Worm (Caenorhabditis elegans): ENCODE data around the gene dot-1.3.

The dot-1.3 gene

ce11 chrX:12273870-12274269 is 28.8 kb downstream of the dot-1.3 start, which contains the start of gene H19J13.2:
Gene H19J13.2 (minus strand): TSS chrX:12273970.
- no peak for TF ChIP-seq C38D4.7 (GFP tag; optimal IDR thresholded peaks at IDR 0.05)

- TF ChIP-seq fkh-6 (tag; optimal IDR thresholded peaks at IDR 0.05) = no peak
- TF ChIP-seq pqm-1 (tag; optimal IDR thresholded peaks at IDR 0.05) = no peak
- no peak for TF ChIP-seq tbx-7 (tag; optimal IDR thresholded peaks at IDR 0.05)
- no peak for TF ChIP-seq lin-11 (tag; optimal IDR thresholded peaks at IDR 0.05)
- no peak for TF ChIP-seq ceh-2 (tag; optimal IDR thresholded peaks at IDR 0.05)
- TF ChIP-seq nhr-11 (tag; optimal IDR thresholded peaks at IDR 0.05) = no peak
- TF ChIP-seq ceh-24 (tag; optimal IDR thresholded peaks at IDR 0.05) = no peak
- TF ChIP-seq unc-3 (GFP tag; conservative IDR thresholded peaks at IDR 0.05) = no peak
- no peak for TF ChIP-seq unc-3 (tag; optimal IDR thresholded peaks at IDR 0.05)
- TF ChIP-seq ahr-1 (tag; optimal IDR thresholded peaks at IDR 0.05) = no peak
- no peak for TF ChIP-seq ceh-31 (tag; optimal IDR thresholded peaks at IDR 0.05)
- no peak for TF ChIP-seq K02D7.2 (tag; optimal IDR thresholded peaks at IDR 0.05)
- no peak for TF ChIP-seq C38D4.7 (GFP tag; optimal IDR thresholded peaks at IDR 0.05)
- no peak for TF ChIP-seq hlh-6 (tag; optimal IDR thresholded peaks at IDR 0.05)
- TF ChIP-seq pros-1 (tag; optimal IDR thresholded peaks at IDR 0.05) = no peak
- no peak for TF ChIP-seq hlh-15 (tag; optimal IDR thresholded peaks at IDR 0.05)
- no peak for TF ChIP-seq sdc-2 (tag; optimal IDR thresholded peaks at IDR 0.05)
- TF ChIP-seq hlh-13 (GFP tag; optimal IDR thresholded peaks at IDR 0.05) = no peak
These were observed 31.8 kb downstream of the dot-1.3 start, which contains the start of gene otpl-8 for ce11 chrX:12270841-12271240. Gene otpl-8 (minus strand): TSS chrX:12270941.

- no peak for TF ChIP-seq tbx-2 (tag; optimal IDR thresholded peaks at IDR 0.05)
- no peak for TF ChIP-seq ceh-14 (tag; optimal IDR thresholded peaks at IDR 0.05)
- TF ChIP-seq F13H6.1 (tag; optimal IDR thresholded peaks at IDR 0.05) = no peak
These were observed 42.2 kb downstream of the dot-1.3 start, which contains the start of gene E01G6.1 for ce11 chrX:12260381-12260931. Gene E01G6.1 (plus strand): TSS chrX:12260881.

ce11 chrX:12256594-12257048 is 46.0 kb downstream of the dot-1.3 start, which contains the start of gene E01G6.2:
Gene E01G6.2 (plus strand): TSS chrX:12256644.
- TF ChIP-seq Y22D7AL.16 (tag; optimal IDR thresholded peaks at IDR 0.05) (no peak), unc-42 (tag; optimal IDR thresholded peaks at IDR 0.05) (no peak), ceh-34 (tag; optimal IDR thresholded peaks at IDR 0.05) (no peak), nfya-1 (tag; optimal IDR thresholded peaks at IDR 0.05) (no peak), pha-4 (tag; optimal IDR thresholded peaks at IDR 0.05) (no peak), dmd-4 (tag; optimal IDR thresholded peaks at IDR 0.05; ENCODE audit: borderline replicate concordance) (no peak)

- no peak for TF ChIP-seq mec-3 (tag; optimal IDR thresholded peaks at IDR 0.05; ENCODE audit: borderline replicate concordance)
- TF ChIP-seq Y22D7AL.16 (tag; optimal IDR thresholded peaks at IDR 0.05) = no peak
- no peak for TF ChIP-seq fkh-10 (GFP tag; optimal IDR thresholded peaks at IDR 0.05)
- TF ChIP-seq dmd-4 (tag; optimal IDR thresholded peaks at IDR 0.05; ENCODE audit: borderline replicate concordance) = no peak
- TF ChIP-seq syd-9 (tag; optimal IDR thresholded peaks at IDR 0.05) = no peak
- TF ChIP-seq unc-42 (tag; optimal IDR thresholded peaks at IDR 0.05) = peak; percentile 45
- no peak for TF ChIP-seq odd-2 (tag; optimal IDR thresholded peaks at IDR 0.05)
These were observed 50.5 kb downstream of the dot-1.3 start for ce11 chrX:12252189-12252588.
